Fruit fly (Drosophila melanogaster) whole organism, embryonic: ENCODE measurements around the gene CG31327.

Experiments
- Atf-2 ChIP-seq: fragments of 200-800 bp; sonication (Bioruptor generic); optimal IDR thresholded peaks from 2 replicates; lab custom pipeline; 2016; ENCODE audit warnings: missing biosample characterization, missing genetic modification characterization
- B-H2 ChIP-seq: fragments of 200-800 bp; sonication (Bioruptor generic); optimal IDR thresholded peaks from 2 replicates; lab custom pipeline; 2018; ENCODE audit warnings: missing biosample characterization, mild to moderate bottlenecking, missing genetic modification characterization
- Blimp-1 ChIP-seq: fragments of 200-800 bp; sonication (Bioruptor generic); optimal IDR thresholded peaks from 3 replicates; lab custom pipeline; 2018; ENCODE audit warnings: missing biosample characterization, missing genetic modification characterization, mild to moderate bottlenecking, moderate library complexity, missing genetic modification reagents
- CG10959 ChIP-seq: fragments of 200-800 bp; sonication (Bioruptor generic); IDR thresholded peaks from 2 replicates; pipeline ENCODE4 v1.3.6; 2022; ENCODE audit warnings: missing biosample characterization, missing genetic modification characterization
- CG11723 ChIP-seq: fragments of 200-800 bp; sonication (Bioruptor generic); optimal IDR thresholded peaks from 2 replicates; lab custom pipeline; 2017; ENCODE audit warnings: missing biosample characterization, mild to moderate bottlenecking, missing genetic modification characterization
- CG12391 ChIP-seq: fragments of 200-800 bp; sonication (Bioruptor generic); optimal IDR thresholded peaks from 3 replicates; lab custom pipeline; 2018; ENCODE audit warnings: missing biosample characterization, mild to moderate bottlenecking, missing genetic modification characterization, moderate library complexity
- CG14710 ChIP-seq: fragments of 200-800 bp; sonication (Bioruptor generic); optimal IDR thresholded peaks from 3 replicates; lab custom pipeline; 2019; ENCODE audit warnings: missing biosample characterization, mild to moderate bottlenecking, missing genetic modification characterization, moderate library complexity
- CG15601 ChIP-seq: fragments of 200-800 bp; sonication (Bioruptor generic); optimal IDR thresholded peaks from 3 replicates; lab custom pipeline; 2019; ENCODE audit warnings: missing biosample characterization, mild to moderate bottlenecking, missing genetic modification characterization, moderate library complexity
- CG17568 ChIP-seq: fragments of 200-800 bp; sonication (Bioruptor generic); optimal IDR thresholded peaks from 2 replicates; lab custom pipeline; 2018; ENCODE audit warnings: missing biosample characterization, mild to moderate bottlenecking, missing genetic modification characterization, moderate library complexity
- CG17802 ChIP-seq: fragments of 200-800 bp; sonication (Bioruptor generic); optimal IDR thresholded peaks from 2 replicates; lab custom pipeline; 2018; ENCODE audit warnings: missing biosample characterization, mild to moderate bottlenecking, missing genetic modification characterization, moderate library complexity
- CG1792 ChIP-seq: fragments of 200-800 bp; sonication (Bioruptor generic); optimal IDR thresholded peaks from 2 replicates; lab custom pipeline; 2016; ENCODE audit warnings: missing biosample characterization, missing genetic modification characterization
- CG2116 ChIP-seq: fragments of 200-800 bp; sonication (Bioruptor generic); optimal IDR thresholded peaks from 3 replicates; lab custom pipeline; 2018; ENCODE audit warnings: missing biosample characterization, mild to moderate bottlenecking, missing genetic modification characterization
- CG33213 ChIP-seq: fragments of 200-800 bp; sonication (Bioruptor generic); optimal IDR thresholded peaks from 3 replicates; lab custom pipeline; 2016; ENCODE audit warnings: missing biosample characterization, missing genetic modification characterization
- CG4404 ChIP-seq: fragments of 200-800 bp; sonication (Bioruptor generic); IDR thresholded peaks from 2 replicates; pipeline ENCODE4 v1.3.6; 2022; ENCODE audit warnings: missing biosample characterization, missing genetic modification characterization
- CG4707 ChIP-seq: fragments of 200-800 bp; sonication (Bioruptor generic); optimal IDR thresholded peaks from 2 replicates; lab custom pipeline; 2018; ENCODE audit warnings: missing biosample characterization, mild to moderate bottlenecking, missing genetic modification characterization, moderate library complexity
- CG6765 ChIP-seq: fragments of 200-800 bp; sonication (Bioruptor generic); optimal IDR thresholded peaks from 3 replicates; lab custom pipeline; 2017; ENCODE audit warnings: missing biosample characterization, mild to moderate bottlenecking, missing genetic modification characterization
- CG7839 ChIP-seq: fragments of 200-800 bp; sonication (Bioruptor generic); optimal IDR thresholded peaks from 3 replicates; lab custom pipeline; 2018; ENCODE audit warnings: missing biosample characterization, mild to moderate bottlenecking, missing genetic modification characterization, moderate library complexity
- HLHmδ ChIP-seq: fragments of 200-800 bp; sonication (Bioruptor generic); optimal IDR thresholded peaks from 2 replicates; lab custom pipeline; 2018; ENCODE audit warnings: missing biosample characterization, mild to moderate bottlenecking, missing genetic modification characterization, moderate library complexity
- Lpt ChIP-seq: fragments of >200 bp; optimal IDR thresholded peaks from 2 replicates; lab custom pipeline; 2018; ENCODE audit warnings: missing biosample characterization, missing genetic modification characterization
- Sin3A ChIP-seq: fragments of >200 bp; optimal IDR thresholded peaks from 2 replicates; lab custom pipeline; 2018
- Six4 ChIP-seq: fragments of 200-800 bp; sonication (Bioruptor generic); optimal IDR thresholded peaks from 2 replicates; lab custom pipeline; 2016; ENCODE audit warnings: missing biosample characterization, missing genetic modification characterization
- Sox100B ChIP-seq: fragments of 200-800 bp; sonication (Bioruptor generic); optimal IDR thresholded peaks from 3 replicates; lab custom pipeline; 2018; ENCODE audit warnings: missing biosample characterization, mild to moderate bottlenecking, missing genetic modification characterization
- ase ChIP-seq: fragments of 200-800 bp; sonication (Bioruptor generic); IDR thresholded peaks from 3 replicates; pipeline ENCODE4 v1.3.6; 2022; ENCODE audit warnings: missing biosample characterization, missing genetic modification characterization
- ash1 ChIP-seq: fragments of 200-800 bp; sonication (Bioruptor generic); optimal IDR thresholded peaks from 2 replicates; lab custom pipeline; 2018; ENCODE audit warnings: missing biosample characterization, mild to moderate bottlenecking, missing genetic modification characterization
- ato ChIP-seq: fragments of 200-800 bp; sonication (Bioruptor generic); IDR thresholded peaks from 2 replicates; pipeline ENCODE4 v1.3.6; 2022; ENCODE audit warnings: missing biosample characterization, missing genetic modification characterization; ENCODE audit not compliant: partially characterized antibody
- az2 ChIP-seq: fragments of 200-800 bp; sonication (Bioruptor generic); optimal IDR thresholded peaks from 3 replicates; lab custom pipeline; 2016; ENCODE audit warnings: missing biosample characterization, missing genetic modification characterization
- cad ChIP-seq: fragments of >200 bp; optimal IDR thresholded peaks from 2 replicates; lab custom pipeline; 2017; ENCODE audit warnings: missing biosample characterization, missing genetic modification characterization
- cg ChIP-seq: fragments of 200-800 bp; sonication (Bioruptor generic); optimal IDR thresholded peaks from 3 replicates; lab custom pipeline; 2019; ENCODE audit warnings: missing biosample characterization, mild to moderate bottlenecking, missing genetic modification characterization, moderate library complexity
- chif ChIP-seq, 2 experiments: fragments of 200-800 bp; sonication (Bioruptor generic); optimal IDR thresholded peaks; 3 replicates each; lab custom pipeline; 2016; ENCODE audit warnings: missing biosample characterization in 2 of 2, missing genetic modification characterization in 2 of 2
- corto ChIP-seq: fragments of 200-800 bp; sonication (Bioruptor generic); optimal IDR thresholded peaks from 2 replicates; lab custom pipeline; 2016; ENCODE audit warnings: missing biosample characterization, mild to moderate bottlenecking, missing genetic modification characterization, moderate library complexity
- crp ChIP-seq, 2 experiments: fragments of 200-800 bp; sonication (Bioruptor generic); optimal IDR thresholded peaks; 2 replicates in 1 of 2; 3 replicates in 1 of 2; lab custom pipeline; 2017; ENCODE audit warnings: missing biosample characterization in 2 of 2, missing genetic modification characterization in 2 of 2, mild to moderate bottlenecking in 1 of 2, moderate library complexity in 1 of 2
- dysf ChIP-seq: fragments of 200-800 bp; sonication (Bioruptor generic); IDR thresholded peaks from 3 replicates; pipeline ENCODE4 v1.3.6; 2022; ENCODE audit warnings: missing biosample characterization, missing genetic modification characterization
- ems ChIP-seq: fragments of 200-800 bp; sonication (Bioruptor generic); optimal IDR thresholded peaks from 3 replicates; lab custom pipeline; 2016; ENCODE audit warnings: missing biosample characterization, missing genetic modification characterization
- gce ChIP-seq: fragments of 200-800 bp; sonication (Bioruptor generic); IDR thresholded peaks from 3 replicates; pipeline ENCODE4 v1.3.6; 2022; ENCODE audit warnings: missing biosample characterization, missing genetic modification characterization
- h ChIP-seq: fragments of >200 bp; optimal IDR thresholded peaks from 2 replicates; lab custom pipeline; 2017
- ham ChIP-seq: fragments of 200-800 bp; sonication (Bioruptor generic); IDR thresholded peaks from 2 replicates; pipeline ENCODE4 v1.3.6; 2022; ENCODE audit warnings: missing biosample characterization, missing genetic modification characterization
- jing ChIP-seq: fragments of 200-800 bp; sonication (Bioruptor generic); optimal IDR thresholded peaks from 2 replicates; lab custom pipeline; 2018; ENCODE audit warnings: missing biosample characterization, mild to moderate bottlenecking, missing genetic modification characterization
- ken ChIP-seq: fragments of 200-800 bp; sonication (Bioruptor generic); IDR thresholded peaks from 3 replicates; pipeline ENCODE4 v1.3.6; 2022; ENCODE audit warnings: missing biosample characterization, missing genetic modification characterization
- mam ChIP-seq: fragments of 200-800 bp; sonication (Bioruptor generic); optimal IDR thresholded peaks from 3 replicates; lab custom pipeline; 2016; ENCODE audit warnings: missing biosample characterization, missing genetic modification characterization
- nom ChIP-seq: fragments of 200-800 bp; sonication (Bioruptor generic); optimal IDR thresholded peaks from 2 replicates; lab custom pipeline; 2017; ENCODE audit warnings: missing biosample characterization, missing genetic modification characterization, mild to moderate bottlenecking, moderate library complexity, missing genetic modification reagents
- odd ChIP-seq: fragments of 200-800 bp; sonication (Bioruptor generic); optimal IDR thresholded peaks from 2 replicates; lab custom pipeline; 2017; ENCODE audit warnings: missing biosample characterization, mild to moderate bottlenecking, missing genetic modification characterization
- onecut ChIP-seq: fragments of 200-800 bp; sonication (Bioruptor generic); IDR thresholded peaks from 2 replicates; pipeline ENCODE4 v1.3.6; 2022; ENCODE audit warnings: missing biosample characterization, missing genetic modification characterization
- peb ChIP-seq: fragments of 200-800 bp; sonication (Bioruptor generic); IDR thresholded peaks from 2 replicates; pipeline ENCODE4 v1.3.6; 2022; ENCODE audit warnings: missing biosample characterization, missing genetic modification characterization
- phol ChIP-seq: fragments of 200-800 bp; sonication (Bioruptor generic); optimal IDR thresholded peaks from 3 replicates; lab custom pipeline; 2018; ENCODE audit warnings: missing biosample characterization, mild to moderate bottlenecking, missing genetic modification characterization, moderate library complexity
- salm ChIP-seq: fragments of 200-800 bp; sonication (Bioruptor generic); optimal IDR thresholded peaks from 2 replicates; lab custom pipeline; 2018; ENCODE audit warnings: missing biosample characterization, mild to moderate bottlenecking, missing genetic modification characterization
- sd ChIP-seq: fragments of 200-800 bp; sonication (Bioruptor generic); optimal IDR thresholded peaks from 3 replicates; lab custom pipeline; 2018; ENCODE audit warnings: missing biosample characterization, mild to moderate bottlenecking, missing genetic modification characterization, moderate library complexity
- tll ChIP-seq, 2 experiments: fragments of 200-800 bp in 1 of 2; fragments of >200 bp in 1 of 2; sonication (Bioruptor generic) in 1 of 2; optimal IDR thresholded peaks; 2 replicates each; lab custom pipeline; 2017 to 2019; ENCODE audit warnings: missing biosample characterization in 2 of 2, missing genetic modification characterization in 2 of 2, mild to moderate bottlenecking in 1 of 2, moderate library complexity in 1 of 2
- tna ChIP-seq: fragments of 200-800 bp; sonication (Bioruptor generic); IDR thresholded peaks from 2 replicates; pipeline ENCODE4 v1.3.6; 2022; ENCODE audit warnings: missing biosample characterization, missing genetic modification characterization; ENCODE audit not compliant: partially characterized antibody
- usp ChIP-seq: fragments of >200 bp; optimal IDR thresholded peaks from 2 replicates; lab custom pipeline; 2017; ENCODE audit warnings: missing biosample characterization, missing genetic modification characterization
- vnd ChIP-seq: fragments of 200-800 bp; sonication (Bioruptor generic); IDR thresholded peaks from 3 replicates; pipeline ENCODE4 v1.3.6; 2022; ENCODE audit warnings: missing biosample characterization, missing genetic modification characterization; ENCODE audit not compliant: partially characterized antibody

Gene CG31327

DNA sequence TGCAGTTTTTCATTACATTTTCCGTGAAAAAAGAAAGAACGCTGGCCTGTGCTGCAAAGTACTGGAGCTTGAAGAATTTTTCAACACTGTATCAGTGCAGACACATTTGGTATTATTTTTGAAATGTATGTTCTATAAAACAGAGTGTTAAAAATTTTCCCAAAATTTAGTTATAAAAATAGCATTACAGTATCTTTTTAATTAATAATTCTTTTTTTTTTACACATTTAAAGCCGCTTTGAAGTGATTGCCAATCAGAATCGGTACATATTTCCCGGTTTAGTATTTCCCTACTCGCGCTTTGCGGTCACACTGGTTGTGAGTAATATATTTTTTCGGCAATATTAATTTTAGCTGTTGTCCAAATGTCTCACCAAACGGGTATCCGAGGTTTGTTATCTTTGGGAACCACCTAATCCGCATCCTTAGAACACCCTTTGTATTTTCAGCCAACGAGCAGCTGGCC lies 37.7 kb downstream of the CG31327 start, which contains the start of the genes Abi and twf (continued):
- TF ChIP-seq HLHmδ (no peak), peb (GFP tag; lab: Robert Waterston, UW) (0 out of 2 replicates have a peak, but pooled peaks have one; percentile 18), CG17568 (GFP tag; lab: Kevin White, UChicago) (peak; percentile 2), salm (tag; lab: Kevin White, UChicago) (peak; percentile 15), usp (GFP tag; lab: Kevin White, UChicago) (no peak), ham (GFP tag; lab: Robert Waterston, UW) (no peak), chif (GFP tag; optimal IDR thresholded peaks at IDR 0.05; lab: Kevin White, UChicago) (peak; percentile 22 to 63), az2 (GFP tag; lab: Kevin White, UChicago) (peak; percentile 70), ato (GFP tag; lab: Robert Waterston, UW) (no peak), CG4404 (GFP tag; lab: Robert Waterston, UW) (peak; percentile 52; the same call in 1 of the 2 replicates), dysf (GFP tag; lab: Robert Waterston, UW) (peak; percentile 60; the same call in 2 of the 3 replicates), crp (GFP tag; optimal IDR thresholded peaks at IDR 0.05; lab: Kevin White, UChicago) (peak in 1 of 2 experiments; percentile 56), phol (tag; lab: Kevin White, UChicago) (peak; percentile 77), CG15601 (tag; lab: Kevin White, UChicago) (peak; percentile 59), gce (no peak; the same call in 2 of the 3 replicates), Sin3A (lab: Kevin White, UChicago) (peak; percentile 64), cg (GFP tag; lab: Kevin White, UChicago) (no peak), nom (GFP tag; lab: Kevin White, UChicago) (no peak), cad (GFP tag; lab: Kevin White, UChicago) (no peak), B-H2 (GFP tag; lab: Kevin White, UChicago) (peak; percentile 72), CG2116 (GFP tag; lab: Kevin White, UChicago) (peak; percentile 77), tna (no peak), CG7839 (tag; lab: Kevin White, UChicago) (peak; percentile 62), CG11723 (GFP tag; lab: Kevin White, UChicago) (no peak), CG6765 (GFP tag; lab: Kevin White, UChicago) (no peak), Sox100B (GFP tag; lab: Kevin White, UChicago) (peak; percentile 53), Six4 (GFP tag; lab: Kevin White, UChicago) (peak; percentile 68), tll (GFP tag; optimal IDR thresholded peaks at IDR 0.05; lab: Kevin White, UChicago) (no peak), CG14710 (tag; lab: Kevin White, UChicago) (peak; percentile 86), ash1 (GFP tag; lab: Kevin White, UChicago) (no peak), CG4707 (GFP tag; lab: Kevin White, UChicago) (no peak), Lpt (no peak), odd (GFP tag; lab: Kevin White, UChicago) (no peak), ase (no peak), ken (GFP tag; lab: Robert Waterston, UW) (peak; percentile 61; the same call in 2 of the 3 replicates), onecut (no peak), CG12391 (tag; lab: Kevin White, UChicago) (peak; percentile 87), Blimp-1 (peak; percentile 60), ems (GFP tag; lab: Kevin White, UChicago) (peak; percentile 58), Atf-2 (GFP tag; lab: Kevin White, UChicago) (peak; percentile 6), CG33213 (peak; percentile 29), h (lab: Kevin White, UChicago) (no peak), jing (no peak), sd (tag; lab: Kevin White, UChicago) (peak; percentile 42), CG1792 (no peak), corto (GFP tag; lab: Kevin White, UChicago) (no peak), CG10959 (no peak), vnd (no peak), CG17802 (peak; percentile 11), mam (GFP tag; lab: Kevin White, UChicago) (peak; percentile 73)
